Fruit fly (Drosophila melanogaster) whole organism, embryonic: ENCODE measurements around the gene CG32537.
A peak's percentile ranks its signal among the peaks of the same experiment; 100 is the strongest.

Experiments
- Abd-B ChIP-seq: fragments of 200-800 bp; sonication (Bioruptor generic); optimal IDR thresholded peaks from 2 replicates; lab custom pipeline; 2018; ENCODE audit warnings: missing biosample characterization, mild to moderate bottlenecking, missing genetic modification characterization, moderate library complexity
- C15 ChIP-seq: fragments of 200-800 bp; sonication (Bioruptor generic); IDR thresholded peaks from 3 replicates; pipeline ENCODE4 v1.3.6; 2022; ENCODE audit warnings: missing biosample characterization, missing genetic modification characterization
- CG10543 ChIP-seq: fragments of 200-800 bp; sonication (Bioruptor generic); optimal IDR thresholded peaks from 3 replicates; lab custom pipeline; 2017; ENCODE audit warnings: missing biosample characterization, mild to moderate bottlenecking, missing genetic modification characterization, moderate library complexity
- CG11695 ChIP-seq: fragments of 200-800 bp; sonication (Bioruptor generic); IDR thresholded peaks from 3 replicates; pipeline ENCODE4 v1.3.6; 2022; ENCODE audit warnings: missing biosample characterization, missing genetic modification characterization
- CG12219 ChIP-seq: fragments of 200-800 bp; sonication (Bioruptor generic); optimal IDR thresholded peaks from 3 replicates; lab custom pipeline; 2018; ENCODE audit warnings: missing biosample characterization, mild to moderate bottlenecking, missing genetic modification characterization
- CG12744 ChIP-seq: fragments of 200-800 bp; sonication (Bioruptor generic); optimal IDR thresholded peaks from 2 replicates; lab custom pipeline; 2016; ENCODE audit warnings: missing biosample characterization, missing genetic modification characterization
- CG15011 ChIP-seq: fragments of 200-800 bp; sonication (Bioruptor generic); optimal IDR thresholded peaks from 3 replicates; lab custom pipeline; 2018; ENCODE audit warnings: missing biosample characterization, mild to moderate bottlenecking, missing genetic modification characterization
- CG1529 ChIP-seq: fragments of 200-800 bp; sonication (Bioruptor generic); optimal IDR thresholded peaks from 3 replicates; lab custom pipeline; 2018; ENCODE audit warnings: missing biosample characterization, missing genetic modification characterization
- CG1602 ChIP-seq: fragments of 200-800 bp; sonication (Bioruptor generic); optimal IDR thresholded peaks from 3 replicates; lab custom pipeline; 2016; ENCODE audit warnings: missing biosample characterization, missing genetic modification characterization
- CG17186 ChIP-seq: fragments of 200-800 bp; sonication (Bioruptor generic); optimal IDR thresholded peaks from 3 replicates; lab custom pipeline; 2017; ENCODE audit warnings: missing biosample characterization, missing genetic modification reagents, missing genetic modification characterization
- CG17359 ChIP-seq: fragments of 200-800 bp; sonication (Bioruptor generic); optimal IDR thresholded peaks from 3 replicates; lab custom pipeline; 2018; ENCODE audit warnings: missing biosample characterization, mild to moderate bottlenecking, missing genetic modification characterization, moderate library complexity
- CG17361 ChIP-seq: fragments of 200-800 bp; sonication (Bioruptor generic); IDR thresholded peaks from 3 replicates; pipeline ENCODE4 v1.3.6; 2022; ENCODE audit warnings: missing biosample characterization, missing genetic modification characterization
- CG18476 ChIP-seq: fragments of 200-800 bp; sonication (Bioruptor generic); optimal IDR thresholded peaks from 2 replicates; lab custom pipeline; 2016; ENCODE audit warnings: missing biosample characterization, mild to moderate bottlenecking, missing genetic modification characterization
- CG2116 ChIP-seq: fragments of 200-800 bp; sonication (Bioruptor generic); optimal IDR thresholded peaks from 3 replicates; lab custom pipeline; 2018; ENCODE audit warnings: missing biosample characterization, mild to moderate bottlenecking, missing genetic modification characterization
- CG31224 ChIP-seq: fragments of 200-800 bp; sonication (Bioruptor generic); IDR thresholded peaks from 2 replicates; pipeline ENCODE4 v1.3.6; 2022; ENCODE audit warnings: missing biosample characterization, missing genetic modification characterization
- CG4424 ChIP-seq: fragments of 200-800 bp; sonication (Bioruptor generic); optimal IDR thresholded peaks from 3 replicates; lab custom pipeline; 2016; ENCODE audit warnings: missing biosample characterization, missing genetic modification characterization
- CG6272 ChIP-seq: fragments of 200-800 bp; sonication (Bioruptor generic); IDR thresholded peaks from 2 replicates; pipeline ENCODE4 v1.3.6; 2022; ENCODE audit warnings: missing biosample characterization, missing genetic modification characterization
- CG6854 ChIP-seq: fragments of 200-800 bp; sonication (Bioruptor generic); optimal IDR thresholded peaks from 3 replicates; lab custom pipeline; 2017; ENCODE audit warnings: missing biosample characterization, mild to moderate bottlenecking, missing genetic modification characterization
- CG7928 ChIP-seq: fragments of 200-800 bp; sonication (Bioruptor generic); optimal IDR thresholded peaks from 2 replicates; lab custom pipeline; 2017; ENCODE audit warnings: missing biosample characterization, mild to moderate bottlenecking, missing genetic modification characterization
- CG8290 ChIP-seq, 3 experiments: fragments of 200-800 bp; sonication (Bioruptor generic); optimal IDR thresholded peaks; 2 replicates each; lab custom pipeline; 2016 to 2019; ENCODE audit warnings: missing biosample characterization in 3 of 3, missing genetic modification characterization in 3 of 3, mild to moderate bottlenecking in 2 of 3, moderate library complexity in 1 of 3
- CG8388 ChIP-seq: fragments of 200-800 bp; sonication (Bioruptor generic); optimal IDR thresholded peaks from 2 replicates; lab custom pipeline; 2019; ENCODE audit warnings: missing biosample characterization, mild to moderate bottlenecking, missing genetic modification characterization, moderate library complexity
- CG9932 ChIP-seq: fragments of 200-800 bp; sonication (Bioruptor generic); IDR thresholded peaks from 2 replicates; pipeline ENCODE4 v1.3.6; 2022; ENCODE audit warnings: missing biosample characterization, missing genetic modification characterization
- E2f1 ChIP-seq: fragments of 200-800 bp; sonication (Bioruptor generic); IDR thresholded peaks from 2 replicates; pipeline ENCODE4 v1.3.6; 2022; ENCODE audit warnings: missing biosample characterization, missing genetic modification characterization
- Gsc ChIP-seq: fragments of 200-800 bp; sonication (Bioruptor generic); IDR thresholded peaks from 2 replicates; pipeline ENCODE4 v1.3.6; 2022; ENCODE audit warnings: missing biosample characterization, missing genetic modification characterization
- Med ChIP-seq: fragments of 200-800 bp; sonication (Bioruptor generic); peaks from one replicate; lab custom pipeline; 2016; ENCODE audit warnings: missing biosample characterization, missing genetic modification characterization, mild to moderate bottlenecking, inconsistent platforms, moderate library complexity
- Nf-YC ChIP-seq: fragments of 200-800 bp; optimal IDR thresholded peaks from 3 replicates; lab custom pipeline; 2019; ENCODE audit warnings: missing biosample characterization, mild to moderate bottlenecking, missing genetic modification characterization, moderate library complexity
- Oli ChIP-seq: fragments of 200-800 bp; sonication (Bioruptor generic); optimal IDR thresholded peaks from 2 replicates; lab custom pipeline; 2018; ENCODE audit warnings: missing biosample characterization, mild to moderate bottlenecking, missing genetic modification characterization, moderate library complexity
- Optix ChIP-seq: fragments of 200-800 bp; sonication (Bioruptor generic); IDR thresholded peaks from 3 replicates; pipeline ENCODE4 v1.3.6; 2022; ENCODE audit warnings: missing biosample characterization, missing genetic modification characterization
- Poxn ChIP-seq: fragments of 200-800 bp; sonication (Bioruptor generic); IDR thresholded peaks from 2 replicates; pipeline ENCODE4 v1.3.6; 2022; ENCODE audit warnings: missing biosample characterization, missing genetic modification characterization
- Ravus ChIP-seq: fragments of 200-800 bp; sonication (Bioruptor generic); IDR thresholded peaks from 2 replicates; pipeline ENCODE4 v1.3.6; 2022; ENCODE audit warnings: missing biosample characterization, missing genetic modification characterization
- Six4 ChIP-seq: fragments of 200-800 bp; sonication (Bioruptor generic); optimal IDR thresholded peaks from 2 replicates; lab custom pipeline; 2016; ENCODE audit warnings: missing biosample characterization, missing genetic modification characterization
- Xrp1 ChIP-seq: fragments of 200-800 bp; sonication (Bioruptor generic); IDR thresholded peaks from 2 replicates; pipeline ENCODE4 v1.3.6; 2022; ENCODE audit warnings: missing biosample characterization, missing genetic modification characterization
- ash1 ChIP-seq: fragments of 200-800 bp; sonication (Bioruptor generic); optimal IDR thresholded peaks from 2 replicates; lab custom pipeline; 2018; ENCODE audit warnings: missing biosample characterization, mild to moderate bottlenecking, missing genetic modification characterization
- bigmax ChIP-seq: fragments of 200-800 bp; sonication (Bioruptor generic); optimal IDR thresholded peaks from 2 replicates; lab custom pipeline; 2018; ENCODE audit warnings: missing biosample characterization, mild to moderate bottlenecking, missing genetic modification characterization
- chn ChIP-seq: fragments of 200-800 bp; sonication (Bioruptor generic); optimal IDR thresholded peaks from 2 replicates; lab custom pipeline; 2016; ENCODE audit warnings: missing biosample characterization, missing genetic modification characterization
- dimm ChIP-seq: fragments of 200-800 bp; sonication (Bioruptor generic); IDR thresholded peaks from 2 replicates; pipeline ENCODE4 v1.3.6; 2022; ENCODE audit warnings: missing biosample characterization, missing genetic modification characterization
- dmrt99B ChIP-seq: fragments of 200-800 bp; sonication (Bioruptor generic); optimal IDR thresholded peaks from 2 replicates; lab custom pipeline; 2018; ENCODE audit warnings: missing biosample characterization, mild to moderate bottlenecking, missing genetic modification characterization, moderate library complexity
- dpn ChIP-seq, 2 experiments: fragments of 200-800 bp; sonication (Bioruptor generic); optimal IDR thresholded peaks; 3 replicates each; lab custom pipeline; 2016; ENCODE audit warnings: missing biosample characterization in 2 of 2, missing genetic modification characterization in 2 of 2
- emc ChIP-seq: fragments of 200-800 bp; sonication (Bioruptor generic); optimal IDR thresholded peaks from 2 replicates; lab custom pipeline; 2016; ENCODE audit warnings: missing biosample characterization, missing genetic modification characterization
- eve ChIP-seq, 2 experiments: fragments of >200 bp; optimal IDR thresholded peaks; 2 replicates each; lab custom pipeline; 2017; ENCODE audit warnings: missing biosample characterization in 2 of 2, missing genetic modification characterization in 2 of 2
- exex ChIP-seq: fragments of 200-800 bp; sonication (Bioruptor generic); optimal IDR thresholded peaks from 4 replicates; lab custom pipeline; 2018; ENCODE audit warnings: missing biosample characterization, mild to moderate bottlenecking, missing genetic modification characterization, moderate library complexity
- ftz-f1 ChIP-seq: fragments of 200-800 bp; sonication (Bioruptor generic); optimal IDR thresholded peaks from 2 replicates; lab custom pipeline; 2016; ENCODE audit warnings: missing biosample characterization, missing genetic modification characterization
- gro ChIP-seq: fragments of 200-800 bp; sonication (Bioruptor generic); optimal IDR thresholded peaks from 2 replicates; lab custom pipeline; 2016; ENCODE audit warnings: missing biosample characterization, missing genetic modification characterization
- kay ChIP-seq: fragments of 200-800 bp; sonication (Bioruptor generic); optimal IDR thresholded peaks from 2 replicates; lab custom pipeline; 2016; ENCODE audit warnings: missing biosample characterization, missing genetic modification characterization
- nmo ChIP-seq: fragments of 200-800 bp; sonication (Bioruptor generic); optimal IDR thresholded peaks from 2 replicates; lab custom pipeline; 2018; ENCODE audit warnings: missing biosample characterization, mild to moderate bottlenecking, missing genetic modification characterization, moderate library complexity
- pzg ChIP-seq: fragments of 200-800 bp; sonication (Bioruptor generic); optimal IDR thresholded peaks from 3 replicates; lab custom pipeline; 2018; ENCODE audit warnings: missing biosample characterization, mild to moderate bottlenecking, missing genetic modification characterization, moderate library complexity
- sens ChIP-seq: fragments of 200-800 bp; sonication (Bioruptor generic); peaks from one replicate; lab custom pipeline; 2016; ENCODE audit warnings: missing biosample characterization, missing genetic modification characterization
- sob ChIP-seq: fragments of 200-800 bp; sonication (Bioruptor generic); IDR thresholded peaks from 2 replicates; pipeline ENCODE4 v1.3.6; 2022; ENCODE audit warnings: missing biosample characterization, missing genetic modification characterization
- tll ChIP-seq, 2 experiments: fragments of 200-800 bp in 1 of 2; fragments of >200 bp in 1 of 2; sonication (Bioruptor generic) in 1 of 2; optimal IDR thresholded peaks; 2 replicates each; lab custom pipeline; 2017 to 2019; ENCODE audit warnings: missing biosample characterization in 2 of 2, missing genetic modification characterization in 2 of 2, mild to moderate bottlenecking in 1 of 2, moderate library complexity in 1 of 2
- wek ChIP-seq: fragments of 200-800 bp; sonication (Bioruptor generic); optimal IDR thresholded peaks from 3 replicates; lab custom pipeline; 2018; ENCODE audit warnings: missing biosample characterization, mild to moderate bottlenecking, missing genetic modification characterization, moderate library complexity
- zf30C ChIP-seq: fragments of 200-800 bp; sonication (Bioruptor generic); optimal IDR thresholded peaks from 3 replicates; lab custom pipeline; 2018; ENCODE audit warnings: missing biosample characterization, mild to moderate bottlenecking, missing genetic modification characterization

CG32537 gene

DNA sequence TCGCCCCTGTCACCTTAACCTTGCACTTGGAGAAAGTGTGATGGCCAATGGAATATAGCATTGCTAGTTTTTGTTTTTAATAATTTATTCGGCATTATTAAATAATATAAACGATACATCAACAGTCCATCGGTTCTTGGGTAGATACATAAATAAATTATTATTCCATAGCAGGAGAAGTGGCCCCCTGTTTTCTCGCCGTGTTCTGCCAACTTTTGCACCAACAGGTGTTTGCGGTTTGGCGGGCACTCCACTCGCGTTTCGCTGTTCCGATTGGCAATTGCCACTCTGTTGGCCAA lies 47.4 kb upstream of the CG32537 start (continued):
- TF ChIP-seq CG15011 (GFP tag; lab: Kevin White, UChicago) (peak; percentile 55), CG7928 (GFP tag; lab: Kevin White, UChicago) (peak; percentile 56), kay (GFP tag; lab: Kevin White, UChicago) (no peak), CG17186 (GFP tag; lab: Kevin White, UChicago) (peak; percentile 19), CG6854 (GFP tag; lab: Kevin White, UChicago) (peak; percentile 63), zf30C (GFP tag; lab: Kevin White, UChicago) (peak; percentile 82), Ravus (peak; percentile 57), C15 (0 out of 3 replicates have a peak, but pooled peaks have one; percentile 58), emc (GFP tag; lab: Kevin White, UChicago) (peak; percentile 3), ash1 (GFP tag; lab: Kevin White, UChicago) (no peak), nmo (GFP tag; lab: Kevin White, UChicago) (peak; percentile 73), CG4424 (GFP tag; lab: Kevin White, UChicago) (peak; percentile 65), sob (GFP tag; lab: Robert Waterston, UW) (peak; percentile 86), ftz-f1 (GFP tag; lab: Kevin White, UChicago) (peak; percentile 77), dmrt99B (tag; lab: Kevin White, UChicago) (peak; percentile 82), bigmax (GFP tag; lab: Kevin White, UChicago) (peak; percentile 1), Abd-B (GFP tag; lab: Kevin White, UChicago) (peak; percentile 38), chn (GFP tag; lab: Kevin White, UChicago) (peak; percentile 52), CG9932 (GFP tag; lab: Robert Waterston, UW) (peak; percentile 89), gro (peak; percentile 73), E2f1 (GFP tag; lab: Robert Waterston, UW) (peak; percentile 75), pzg (peak; percentile 12), wek (GFP tag; lab: Kevin White, UChicago) (peak; percentile 5), Gsc (GFP tag; lab: Robert Waterston, UW) (no peak), CG31224 (GFP tag; lab: Robert Waterston, UW) (peak; percentile 71), Six4 (GFP tag; lab: Kevin White, UChicago) (peak; percentile 52), Nf-YC (tag; lab: Kevin White, UChicago) (peak; percentile 56), CG8388 (GFP tag; lab: Kevin White, UChicago) (peak; percentile 75), CG18476 (peak; percentile 76), Optix (GFP tag; lab: Robert Waterston, UW) (no peak), Xrp1 (GFP tag; lab: Robert Waterston, UW) (peak; percentile 85), CG17361 (peak; percentile 62), Med (GFP tag; lab: Kevin White, UChicago) (peak; percentile 96), CG12744 (peak; percentile 76), CG10543 (peak; percentile 74), CG17359 (tag; lab: Kevin White, UChicago) (peak; percentile 85), Poxn (GFP tag; lab: Robert Waterston, UW) (peak; percentile 79), CG6272 (GFP tag; lab: Robert Waterston, UW) (peak; percentile 59; the same call in 1 of the 2 replicates), Oli (peak; percentile 81), sens (GFP tag; lab: Kevin White, UChicago) (peak; percentile 96), tll (GFP tag; optimal IDR thresholded peaks at IDR 0.05; lab: Kevin White, UChicago) (no peak), CG2116 (GFP tag; lab: Kevin White, UChicago) (peak; percentile 17), exex (peak; percentile 61), eve (GFP tag; optimal IDR thresholded peaks at IDR 0.05; lab: Kevin White, UChicago) (no peak), CG1529 (GFP tag; lab: Kevin White, UChicago) (peak; percentile 54), CG1602 (GFP tag; lab: Kevin White, UChicago) (peak; percentile 50), CG8290 (GFP tag; optimal IDR thresholded peaks at IDR 0.05; lab: Kevin White, UChicago) (peak; percentile 49), CG8290 (tag; optimal IDR thresholded peaks at IDR 0.05; lab: Kevin White, UChicago) (peak in 1 of 2 experiments; percentile 80), dpn (GFP tag; optimal IDR thresholded peaks at IDR 0.05; lab: Kevin White, UChicago) (peak; percentile 65 to 82), dimm (GFP tag; lab: Robert Waterston, UW) (no peak; the same call in 1 of the 2 replicates), CG11695 (GFP tag; lab: Robert Waterston, UW) (peak; percentile 70), CG12219 (GFP tag; lab: Kevin White, UChicago) (peak; percentile 72)
